Fruit fly (Drosophila melanogaster) Kc167 (cell line): ENCODE data around the gene CG45099.
A peak's percentile ranks its signal among the peaks of the same experiment; 100 is the strongest.

Source experiments
- Myc ChIP-seq: fragments of >200 bp; optimal IDR thresholded peaks from 2 replicates; lab custom pipeline; 2017; ENCODE audit warnings: missing external identifiers
- Sin3A ChIP-seq: fragments of >200 bp; optimal IDR thresholded peaks from 2 replicates; lab custom pipeline; 2018; ENCODE audit warnings: missing external identifiers
- h ChIP-seq: fragments of >200 bp; optimal IDR thresholded peaks from 3 replicates; lab custom pipeline; 2018; ENCODE audit warnings: missing external identifiers
- insv ChIP-seq: fragments of >200 bp; optimal IDR thresholded peaks from 3 replicates; lab custom pipeline; 2018; ENCODE audit warnings: missing external identifiers
- psq ChIP-seq: fragments of >200 bp; optimal IDR thresholded peaks from 2 replicates; lab custom pipeline; 2017; ENCODE audit warnings: missing external identifiers
- ttk ChIP-seq: sonication (Bioruptor generic); optimal IDR thresholded peaks from 2 replicates; lab custom pipeline; 2017; ENCODE audit warnings: missing external identifiers

CG45099 gene

dm6 chr3R:22046231-22046630 lies 12.1 kb upstream of the CG45099 start:
- no peak for TF ChIP-seq Sin3A
- TF ChIP-seq Myc (lab: Kevin White, UChicago), result no peak
- TF ChIP-seq psq (lab: Kevin White, UChicago), result no peak
- TF ChIP-seq ttk, result no peak
- TF ChIP-seq h, result no peak
- no peak for TF ChIP-seq insv (lab: Kevin White, UChicago)

dm6 chr3R:22044443-22044970 lies 10.4 kb upstream of the CG45099 start:
- TF ChIP-seq psq (lab: Kevin White, UChicago), result no peak
- no peak for TF ChIP-seq Myc (lab: Kevin White, UChicago)
- no peak for TF ChIP-seq Sin3A
- no peak for TF ChIP-seq insv (lab: Kevin White, UChicago)
- no peak for TF ChIP-seq ttk
- no peak for TF ChIP-seq h

dm6 chr3R:22043748-22044402 lies 9.8 kb upstream of the CG45099 start:
- TF ChIP-seq Myc (lab: Kevin White, UChicago), result no peak

dm6 chr3R:22042982-22043381 lies 8.9 kb upstream of the CG45099 start:
- TF ChIP-seq psq (lab: Kevin White, UChicago) (no peak), ttk (peak; percentile 2)

- TF ChIP-seq insv (lab: Kevin White, UChicago) (no peak), ttk (no peak), Sin3A (no peak), psq (lab: Kevin White, UChicago) (no peak), Myc (lab: Kevin White, UChicago) (no peak), h (no peak)
These were observed 8.3 kb upstream of the CG45099 start for dm6 chr3R:22042283-22042875.

dm6 chr3R:22041625-22042282 lies 7.7 kb upstream of the CG45099 start, which contains the start of gene how:
how (plus strand) TSS chr3R:22042191.
- no peak for TF ChIP-seq ttk
- TF ChIP-seq Sin3A, result no peak
- no peak for TF ChIP-seq psq (lab: Kevin White, UChicago)

- TF ChIP-seq Myc (lab: Kevin White, UChicago), result no peak
- no peak for TF ChIP-seq insv (lab: Kevin White, UChicago)
- no peak for TF ChIP-seq h
- TF ChIP-seq Sin3A, result no peak
- no peak for TF ChIP-seq ttk
These were observed 6.3 kb upstream of the CG45099 start for dm6 chr3R:22040400-22040799.

dm6 chr3R:22039480-22039879 lies 5.4 kb upstream of the CG45099 start:
- TF ChIP-seq psq (lab: Kevin White, UChicago) (no peak), Myc (lab: Kevin White, UChicago) (no peak), insv (lab: Kevin White, UChicago) (no peak), ttk (no peak), Sin3A (no peak), h (no peak)

dm6 chr3R:22035552-22035951 lies 1.5 kb upstream of the CG45099 start:
- TF ChIP-seq Sin3A, result no peak
- no peak for TF ChIP-seq psq (lab: Kevin White, UChicago)
- TF ChIP-seq insv (lab: Kevin White, UChicago), result no peak
- no peak for TF ChIP-seq h
- TF ChIP-seq Myc (lab: Kevin White, UChicago), result no peak
- TF ChIP-seq ttk, result no peak

- no peak for TF ChIP-seq h
- no peak for TF ChIP-seq Sin3A
- TF ChIP-seq ttk, result no peak
- TF ChIP-seq Myc (lab: Kevin White, UChicago), result no peak
- no peak for TF ChIP-seq insv (lab: Kevin White, UChicago)
- no peak for TF ChIP-seq psq (lab: Kevin White, UChicago)
These were observed 2.3 kb downstream of the CG45099 start, which contains the start of gene CG13409 for dm6 chr3R:22031738-22032137. CG13409 (minus strand) TSS chr3R:22031900.

dm6 chr3R:22027743-22028099 lies 6.4 kb downstream of the CG45099 start:
- TF ChIP-seq psq (lab: Kevin White, UChicago), result no peak

- TF ChIP-seq insv (lab: Kevin White, UChicago), result no peak
- no peak for TF ChIP-seq psq (lab: Kevin White, UChicago)
- TF ChIP-seq Sin3A, result no peak
- no peak for TF ChIP-seq h
- no peak for TF ChIP-seq Myc (lab: Kevin White, UChicago)
- TF ChIP-seq ttk, result no peak
These were observed 7.0 kb downstream of the CG45099 start, which contains the start of the genes Cchl and ND-42 for dm6 chr3R:22026922-22027742. Cchl (minus strand) TSS chr3R:22027480. ND-42 (plus strand) TSS chr3R:22027709.
